Fruit fly (Drosophila melanogaster) whole organism, embryonic: ENCODE results near the gene Tnpo-SR.

Source experiments
- C15 ChIP-seq: fragments of 200-800 bp; sonication (Bioruptor generic); IDR thresholded peaks from 3 replicates; pipeline ENCODE4 v1.3.6; 2022; ENCODE audit warnings: missing biosample characterization, missing genetic modification characterization
- CG10147 ChIP-seq: fragments of 200-800 bp; sonication (Bioruptor generic); optimal IDR thresholded peaks from 2 replicates; lab custom pipeline; 2019; ENCODE audit warnings: missing biosample characterization, mild to moderate bottlenecking, missing genetic modification characterization, moderate library complexity
- CG10565 ChIP-seq: fragments of 200-800 bp; sonication (Bioruptor generic); optimal IDR thresholded peaks from 3 replicates; lab custom pipeline; 2016; ENCODE audit warnings: missing biosample characterization, mild to moderate bottlenecking, missing genetic modification characterization
- CG11695 ChIP-seq: fragments of 200-800 bp; sonication (Bioruptor generic); IDR thresholded peaks from 3 replicates; pipeline ENCODE4 v1.3.6; 2022; ENCODE audit warnings: missing biosample characterization, missing genetic modification characterization
- CG13287 ChIP-seq: fragments of 200-800 bp; sonication (Bioruptor generic); IDR thresholded peaks from 2 replicates; pipeline ENCODE4 v1.3.6; 2022; ENCODE audit warnings: missing biosample characterization, missing genetic modification characterization; ENCODE audit not compliant: partially characterized antibody
- CG13775 ChIP-seq: fragments of 200-800 bp; sonication (Bioruptor generic); optimal IDR thresholded peaks from 3 replicates; lab custom pipeline; 2017; ENCODE audit warnings: missing biosample characterization, mild to moderate bottlenecking, missing genetic modification characterization
- CG15514 ChIP-seq: fragments of 200-800 bp; sonication (Bioruptor generic); optimal IDR thresholded peaks from 3 replicates; lab custom pipeline; 2017; ENCODE audit warnings: missing biosample characterization, missing genetic modification characterization, mild to moderate bottlenecking, moderate library complexity, missing genetic modification reagents
- CG1602 ChIP-seq: fragments of 200-800 bp; sonication (Bioruptor generic); optimal IDR thresholded peaks from 3 replicates; lab custom pipeline; 2016; ENCODE audit warnings: missing biosample characterization, missing genetic modification characterization
- CG17912 ChIP-seq: fragments of 200-800 bp; sonication (Bioruptor generic); optimal IDR thresholded peaks from 2 replicates; lab custom pipeline; 2018; ENCODE audit warnings: missing biosample characterization, mild to moderate bottlenecking, missing genetic modification characterization
- CG18476 ChIP-seq: fragments of 200-800 bp; sonication (Bioruptor generic); optimal IDR thresholded peaks from 2 replicates; lab custom pipeline; 2016; ENCODE audit warnings: missing biosample characterization, mild to moderate bottlenecking, missing genetic modification characterization
- CG2116 ChIP-seq: fragments of 200-800 bp; sonication (Bioruptor generic); optimal IDR thresholded peaks from 3 replicates; lab custom pipeline; 2018; ENCODE audit warnings: missing biosample characterization, mild to moderate bottlenecking, missing genetic modification characterization
- CG2712 ChIP-seq: fragments of 200-800 bp; optimal IDR thresholded peaks from 3 replicates; lab custom pipeline; 2019; ENCODE audit warnings: missing biosample characterization, mild to moderate bottlenecking, missing genetic modification characterization, moderate library complexity
- CG3995 ChIP-seq: fragments of 200-800 bp; sonication (Bioruptor generic); optimal IDR thresholded peaks from 3 replicates; lab custom pipeline; 2016; ENCODE audit warnings: missing biosample characterization, missing genetic modification characterization
- CG4854 ChIP-seq: fragments of 200-800 bp; sonication (Bioruptor generic); optimal IDR thresholded peaks from 2 replicates; lab custom pipeline; 2016; ENCODE audit warnings: missing biosample characterization, missing genetic modification characterization, inconsistent platforms
- CG6683 ChIP-seq: fragments of 200-800 bp; sonication (Bioruptor generic); optimal IDR thresholded peaks from 2 replicates; lab custom pipeline; 2017; ENCODE audit warnings: missing biosample characterization, mild to moderate bottlenecking, missing genetic modification characterization, missing genetic modification reagents
- CG7963 ChIP-seq: fragments of 200-800 bp; sonication (Bioruptor generic); IDR thresholded peaks from 3 replicates; pipeline ENCODE4 v1.3.6; 2022; ENCODE audit warnings: missing biosample characterization, missing genetic modification characterization; ENCODE audit not compliant: partially characterized antibody
- CG9932 ChIP-seq: fragments of 200-800 bp; sonication (Bioruptor generic); IDR thresholded peaks from 2 replicates; pipeline ENCODE4 v1.3.6; 2022; ENCODE audit warnings: missing biosample characterization, missing genetic modification characterization
- Camta ChIP-seq: fragments of 200-800 bp; sonication (Bioruptor generic); optimal IDR thresholded peaks from 2 replicates; lab custom pipeline; 2016; ENCODE audit warnings: missing biosample characterization, missing genetic modification characterization
- D19A ChIP-seq: fragments of 200-800 bp; optimal IDR thresholded peaks from 3 replicates; lab custom pipeline; 2019; ENCODE audit warnings: missing biosample characterization, mild to moderate bottlenecking, missing genetic modification characterization, moderate library complexity
- Fer1 ChIP-seq: fragments of 200-800 bp; sonication (Bioruptor generic); optimal IDR thresholded peaks from 2 replicates; lab custom pipeline; 2017; ENCODE audit warnings: missing biosample characterization, mild to moderate bottlenecking, missing genetic modification characterization
- Fer3 ChIP-seq: fragments of 200-800 bp; sonication (Bioruptor generic); optimal IDR thresholded peaks from 2 replicates; lab custom pipeline; 2018; ENCODE audit warnings: missing biosample characterization, mild to moderate bottlenecking, missing genetic modification characterization, moderate library complexity
- Gug ChIP-seq: fragments of 200-800 bp; sonication (Bioruptor generic); IDR thresholded peaks from 4 replicates; pipeline ENCODE4 v1.3.6; 2022; ENCODE audit warnings: missing biosample characterization, missing genetic modification characterization
- Hmr ChIP-seq: fragments of 200-800 bp; sonication (Bioruptor generic); optimal IDR thresholded peaks from 3 replicates; lab custom pipeline; 2017; ENCODE audit warnings: mild to moderate bottlenecking, missing biosample characterization, missing genetic modification reagents, missing genetic modification characterization
- Hr3 ChIP-seq: fragments of 200-800 bp; sonication (Bioruptor generic); optimal IDR thresholded peaks from 3 replicates; lab custom pipeline; 2016; ENCODE audit warnings: missing biosample characterization, missing genetic modification characterization
- Jarid2 ChIP-seq: fragments of 200-800 bp; sonication (Bioruptor generic); optimal IDR thresholded peaks from 3 replicates; lab custom pipeline; 2017; ENCODE audit warnings: mild to moderate bottlenecking, missing biosample characterization, missing genetic modification reagents, missing genetic modification characterization
- MESR4 ChIP-seq: fragments of 200-800 bp; sonication (Bioruptor generic); optimal IDR thresholded peaks from 2 replicates; lab custom pipeline; 2018; ENCODE audit warnings: missing biosample characterization, mild to moderate bottlenecking, missing genetic modification characterization, moderate library complexity
- Mad ChIP-seq: fragments of 200-800 bp; sonication (Bioruptor generic); optimal IDR thresholded peaks from 2 replicates; lab custom pipeline; 2016; ENCODE audit warnings: missing biosample characterization, missing genetic modification characterization
- Med ChIP-seq: fragments of 200-800 bp; sonication (Bioruptor generic); peaks from one replicate; lab custom pipeline; 2016; ENCODE audit warnings: missing biosample characterization, missing genetic modification characterization, mild to moderate bottlenecking, inconsistent platforms, moderate library complexity
- Nf-YB ChIP-seq: fragments of 200-800 bp; sonication (Bioruptor generic); optimal IDR thresholded peaks from 3 replicates; lab custom pipeline; 2019; ENCODE audit warnings: missing biosample characterization, mild to moderate bottlenecking, missing genetic modification characterization, moderate library complexity
- Xrp1 ChIP-seq: fragments of 200-800 bp; sonication (Bioruptor generic); IDR thresholded peaks from 2 replicates; pipeline ENCODE4 v1.3.6; 2022; ENCODE audit warnings: missing biosample characterization, missing genetic modification characterization
- ato ChIP-seq: fragments of 200-800 bp; sonication (Bioruptor generic); IDR thresholded peaks from 2 replicates; pipeline ENCODE4 v1.3.6; 2022; ENCODE audit warnings: missing biosample characterization, missing genetic modification characterization; ENCODE audit not compliant: partially characterized antibody
- cas ChIP-seq: fragments of 200-800 bp; sonication (Bioruptor generic); IDR thresholded peaks from 2 replicates; pipeline ENCODE4 v1.3.6; 2022; ENCODE audit warnings: missing biosample characterization, missing genetic modification characterization
- disco-r ChIP-seq: fragments of 200-800 bp; sonication (Bioruptor generic); optimal IDR thresholded peaks from 2 replicates; lab custom pipeline; 2016; ENCODE audit warnings: missing biosample characterization, missing genetic modification characterization
- dmrt11E ChIP-seq: fragments of 200-800 bp; sonication (Bioruptor generic); optimal IDR thresholded peaks from 3 replicates; lab custom pipeline; 2018; ENCODE audit warnings: missing biosample characterization, mild to moderate bottlenecking, missing genetic modification characterization, moderate library complexity
- dpn ChIP-seq, 2 experiments: fragments of 200-800 bp; sonication (Bioruptor generic); optimal IDR thresholded peaks; 3 replicates each; lab custom pipeline; 2016; ENCODE audit warnings: missing biosample characterization in 2 of 2, missing genetic modification characterization in 2 of 2
- fd102C ChIP-seq: fragments of 200-800 bp; sonication (Bioruptor generic); optimal IDR thresholded peaks from 2 replicates; lab custom pipeline; 2018; ENCODE audit warnings: missing biosample characterization, mild to moderate bottlenecking, missing genetic modification characterization, moderate library complexity
- fd96Cb ChIP-seq: fragments of 200-800 bp; sonication (Bioruptor generic); optimal IDR thresholded peaks from 2 replicates; lab custom pipeline; 2018; ENCODE audit warnings: missing biosample characterization, mild to moderate bottlenecking, missing genetic modification characterization, moderate library complexity
- gcm ChIP-seq: fragments of 200-800 bp; sonication (Bioruptor generic); optimal IDR thresholded peaks from 2 replicates; lab custom pipeline; 2019; ENCODE audit warnings: missing biosample characterization, mild to moderate bottlenecking, missing genetic modification characterization, moderate library complexity
- gt ChIP-seq: fragments of 200-800 bp; sonication (Bioruptor generic); IDR thresholded peaks from 2 replicates; pipeline ENCODE4 v1.3.6; 2022; ENCODE audit warnings: missing biosample characterization, missing genetic modification characterization
- ham ChIP-seq: fragments of 200-800 bp; sonication (Bioruptor generic); IDR thresholded peaks from 2 replicates; pipeline ENCODE4 v1.3.6; 2022; ENCODE audit warnings: missing biosample characterization, missing genetic modification characterization
- kay ChIP-seq: fragments of 200-800 bp; sonication (Bioruptor generic); optimal IDR thresholded peaks from 2 replicates; lab custom pipeline; 2016; ENCODE audit warnings: missing biosample characterization, missing genetic modification characterization
- klu ChIP-seq: fragments of 200-800 bp; sonication (Bioruptor generic); IDR thresholded peaks from 2 replicates; pipeline ENCODE4 v1.3.6; 2022; ENCODE audit warnings: missing biosample characterization, missing genetic modification characterization
- lov ChIP-seq, 2 experiments: fragments of 200-800 bp in 1 of 2; fragments of >200 bp in 1 of 2; sonication (Bioruptor generic) in 1 of 2; IDR thresholded peaks in 1 of 2; optimal IDR thresholded peaks in 1 of 2; 2 replicates in 1 of 2; 3 replicates in 1 of 2; pipeline versions ENCODE4 v1.3.6 to Lab custom; 2017 to 2022; ENCODE audit warnings: missing biosample characterization in 1 of 2, missing genetic modification characterization in 1 of 2
- onecut ChIP-seq: fragments of 200-800 bp; sonication (Bioruptor generic); IDR thresholded peaks from 2 replicates; pipeline ENCODE4 v1.3.6; 2022; ENCODE audit warnings: missing biosample characterization, missing genetic modification characterization
- pros ChIP-seq: fragments of 200-800 bp; sonication (Bioruptor generic); optimal IDR thresholded peaks from 3 replicates; lab custom pipeline; 2019; ENCODE audit warnings: missing biosample characterization, mild to moderate bottlenecking, missing genetic modification characterization, moderate library complexity
- repo ChIP-seq: fragments of 200-800 bp; sonication (Bioruptor generic); optimal IDR thresholded peaks from 2 replicates; lab custom pipeline; 2016; ENCODE audit warnings: missing biosample characterization, missing genetic modification characterization
- slbo ChIP-seq: fragments of 200-800 bp; sonication (Bioruptor generic); IDR thresholded peaks from 2 replicates; pipeline ENCODE4 v1.3.6; 2022; ENCODE audit warnings: missing biosample characterization, missing genetic modification characterization
- sob ChIP-seq: fragments of 200-800 bp; sonication (Bioruptor generic); IDR thresholded peaks from 2 replicates; pipeline ENCODE4 v1.3.6; 2022; ENCODE audit warnings: missing biosample characterization, missing genetic modification characterization
- toy ChIP-seq: fragments of 200-800 bp; sonication (Bioruptor generic); IDR thresholded peaks from 2 replicates; pipeline ENCODE4 v1.3.6; 2022; ENCODE audit warnings: missing biosample characterization, missing genetic modification characterization
- wor ChIP-seq: fragments of 200-800 bp; sonication (Bioruptor generic); IDR thresholded peaks from 2 replicates; pipeline ENCODE4 v1.3.6; 2022; ENCODE audit warnings: missing biosample characterization, missing genetic modification characterization

Tnpo-SR gene

dm6 chr2L:2759654-2760053 is at the start of gene Tnpo-SR, which contains the start of the genes HemK2 and Snapin:
TSS of gene Tnpo-SR (plus strand) at chr2L:2759924.
TSS of gene HemK2 (minus strand) at chr2L:2759677.
TSS of gene Snapin (minus strand) at chr2L:2759677.
- TF ChIP-seq kay (GFP tag; lab: Kevin White, UChicago) (peak; percentile 64), Mad (GFP tag; lab: Kevin White, UChicago) (peak; percentile 67), disco-r (GFP tag; lab: Kevin White, UChicago) (peak; percentile 40), CG17912 (GFP tag; lab: Kevin White, UChicago) (peak; percentile 62), sob (GFP tag; lab: Robert Waterston, UW) (peak; percentile 96), CG7963 (GFP tag; lab: Robert Waterston, UW) (peak; percentile 72), onecut (GFP tag; lab: Robert Waterston, UW) (peak; percentile 83), ato (GFP tag; lab: Robert Waterston, UW) (peak; percentile 76), Xrp1 (GFP tag; lab: Robert Waterston, UW) (peak; percentile 95), D19A (tag; lab: Kevin White, UChicago) (peak; percentile 80), ham (GFP tag; lab: Robert Waterston, UW) (peak; percentile 47; the same call in 1 of the 2 replicates), Hmr (peak; percentile 93), dmrt11E (tag; lab: Kevin White, UChicago) (peak; percentile 90), CG4854 (GFP tag; lab: Kevin White, UChicago) (peak; percentile 89), CG3995 (GFP tag; lab: Kevin White, UChicago) (peak; percentile 68), wor (GFP tag; lab: Robert Waterston, UW) (peak; percentile 86), fd102C (GFP tag; lab: Kevin White, UChicago) (peak; percentile 35), repo (peak; percentile 41), gcm (GFP tag; lab: Kevin White, UChicago) (peak; percentile 86), CG2116 (peak; percentile 92), Hr3 (GFP tag; lab: Kevin White, UChicago) (peak; percentile 91), Med (GFP tag; lab: Kevin White, UChicago) (peak; percentile 98), CG13775 (GFP tag; lab: Kevin White, UChicago) (peak; percentile 93), lov (optimal IDR thresholded peaks at IDR 0.05; lab: Kevin White, UChicago) (no peak), lov (GFP tag; IDR thresholded peaks at IDR 0.05; lab: Robert Waterston, UW) (peak; percentile 89), Fer3 (tag; lab: Kevin White, UChicago) (peak; percentile 93), gt (peak; percentile 91), C15 (GFP tag; lab: Robert Waterston, UW) (peak; percentile 59; the same call in 1 of the 3 replicates), dpn (GFP tag; optimal IDR thresholded peaks at IDR 0.05; lab: Kevin White, UChicago) (peak; percentile 84 to 92), Camta (GFP tag; lab: Kevin White, UChicago) (peak; percentile 83), klu (GFP tag; lab: Robert Waterston, UW) (peak; percentile 90), fd96Cb (tag; lab: Kevin White, UChicago) (peak; percentile 84), Fer1 (GFP tag; lab: Kevin White, UChicago) (peak; percentile 92), MESR4 (GFP tag; lab: Kevin White, UChicago) (peak; percentile 47), pros (GFP tag; lab: Kevin White, UChicago) (peak; percentile 20), Nf-YB (peak; percentile 68), CG10565 (GFP tag; lab: Kevin White, UChicago) (peak; percentile 65), Jarid2 (GFP tag; lab: Kevin White, UChicago) (no peak), Gug (GFP tag; lab: Robert Waterston, UW) (peak; percentile 90), CG1602 (GFP tag; lab: Kevin White, UChicago) (peak; percentile 92), CG10147 (GFP tag; lab: Kevin White, UChicago) (peak; percentile 92), CG18476 (GFP tag; lab: Kevin White, UChicago) (peak; percentile 89), CG11695 (GFP tag; lab: Robert Waterston, UW) (peak; percentile 91), CG6683 (GFP tag; lab: Kevin White, UChicago) (peak; percentile 83), CG15514 (GFP tag; lab: Kevin White, UChicago) (peak; percentile 88), toy (GFP tag; lab: Robert Waterston, UW) (peak; percentile 81), CG9932 (GFP tag; lab: Robert Waterston, UW) (peak; percentile 97), slbo (peak; percentile 96), cas (GFP tag; lab: Robert Waterston, UW) (peak; percentile 78), CG13287 (GFP tag; lab: Robert Waterston, UW) (peak; percentile 99), CG2712 (tag; lab: Kevin White, UChicago) (peak; percentile 95)
